Fruit fly (Drosophila melanogaster) whole organism, prepupa: ENCODE measurements around the gene CG10274.
A peak's percentile ranks its signal among the peaks of the same experiment; 100 is the strongest.

Experiments
- CG6792 ChIP-seq: fragments of 200-800 bp; sonication (Bioruptor generic); optimal IDR thresholded peaks from 3 replicates; lab custom pipeline; 2016; ENCODE audit warnings: missing biosample characterization, missing genetic modification characterization
- Gug ChIP-seq: fragments of 200-800 bp; sonication (Bioruptor generic); IDR thresholded peaks from 2 replicates; pipeline ENCODE4 v1.3.6; 2022; ENCODE audit warnings: missing biosample characterization, missing genetic modification characterization
- Hr38 ChIP-seq: sonication (Bioruptor generic); optimal IDR thresholded peaks from 2 replicates; lab custom pipeline; 2016; ENCODE audit warnings: missing biosample characterization, missing genetic modification characterization
- Hr39 ChIP-seq: fragments of 200-800 bp; sonication (Bioruptor generic); optimal IDR thresholded peaks from 2 replicates; lab custom pipeline; 2016; ENCODE audit warnings: missing biosample characterization, missing genetic modification characterization
- Lpt ChIP-seq: fragments of 200-800 bp; sonication (Bioruptor generic); optimal IDR thresholded peaks from 3 replicates; lab custom pipeline; 2016; ENCODE audit warnings: missing biosample characterization, missing genetic modification characterization
- OdsH ChIP-seq: fragments of 200-800 bp; sonication (Bioruptor generic); optimal IDR thresholded peaks from 3 replicates; lab custom pipeline; 2016; ENCODE audit warnings: missing biosample characterization, missing genetic modification characterization
- Smox ChIP-seq: fragments of 200-800 bp; sonication (Bioruptor generic); optimal IDR thresholded peaks from 3 replicates; lab custom pipeline; 2016; ENCODE audit warnings: missing biosample characterization, missing genetic modification characterization
- Sox102F ChIP-seq: fragments of 200-800 bp; sonication (Bioruptor generic); optimal IDR thresholded peaks from 2 replicates; lab custom pipeline; 2016; ENCODE audit warnings: missing biosample characterization, mild to moderate bottlenecking, missing genetic modification characterization
- Sox15 ChIP-seq: fragments of 200-800 bp; sonication (Bioruptor generic); optimal IDR thresholded peaks from 3 replicates; lab custom pipeline; 2016; ENCODE audit warnings: missing biosample characterization, missing genetic modification characterization
- spab ChIP-seq: fragments of 200-800 bp; sonication (Bioruptor generic); optimal IDR thresholded peaks from 2 replicates; lab custom pipeline; 2017; ENCODE audit warnings: missing biosample characterization, mild to moderate bottlenecking, missing genetic modification characterization, missing genetic modification reagents
- svp ChIP-seq: fragments of 200-800 bp; sonication (Bioruptor generic); peaks from one replicate; lab custom pipeline; 2016; ENCODE audit warnings: missing biosample characterization, missing genetic modification characterization

dm6 chr3L:6159863-6160262, 21.8 kb downstream of the CG10274 start:
- TF ChIP-seq Sox102F (GFP tag; lab: Kevin White, UChicago) = no peak
- no peak for TF ChIP-seq Smox (GFP tag; lab: Kevin White, UChicago)
- no peak for TF ChIP-seq CG6792 (GFP tag; lab: Kevin White, UChicago)
- no peak for TF ChIP-seq Lpt
- TF ChIP-seq spab (GFP tag; lab: Kevin White, UChicago) = no peak
- TF ChIP-seq Sox15 (GFP tag; lab: Kevin White, UChicago) = no peak
- no peak for TF ChIP-seq Hr39 (GFP tag; lab: Kevin White, UChicago)
- peak; percentile 47 for TF ChIP-seq svp (GFP tag; lab: Kevin White, UChicago)
- TF ChIP-seq Hr38 (GFP tag; lab: Kevin White, UChicago) = no peak
- no peak for TF ChIP-seq Gug
- TF ChIP-seq OdsH = no peak
